Worm (Caenorhabditis elegans) whole organism, mixed stage, embryonic: ENCODE measurements around the gene M02D8.2.

Experiments used
- drap-1 ChIP-seq: fragments of 200-800 bp; sonication (Bioruptor generic); optimal IDR thresholded peaks from 3 replicates; lab custom pipeline; 2018; ENCODE audit warnings: mild to moderate bottlenecking, missing genetic modification characterization, missing compliant biosample characterization
- elt-1 ChIP-seq: sonication (generic microtip); optimal IDR thresholded peaks from 2 replicates; lab custom pipeline; 2017; ENCODE audit warnings: missing genetic modification characterization, mild to moderate bottlenecking, missing compliant biosample characterization, antibody characterized with exemption, moderate library complexity, borderline replicate concordance; ENCODE audit not compliant: insufficient read depth
- hlh-1 ChIP-seq: fragments of 150-350 bp; optimal IDR thresholded peaks from 2 replicates; lab custom pipeline; 2014; ENCODE audit warnings: missing biosample characterization, missing genetic modification reagents, missing genetic modification characterization
- lin-32 ChIP-seq: fragments of 200-800 bp; sonication (Bioruptor generic); optimal IDR thresholded peaks from 2 replicates; lab custom pipeline; 2018; ENCODE audit warnings: mild to moderate bottlenecking, missing genetic modification characterization, missing compliant biosample characterization
- lsy-2 ChIP-seq: fragments of 150-350 bp; optimal IDR thresholded peaks from 2 replicates; lab custom pipeline; 2014; ENCODE audit warnings: missing biosample characterization, missing genetic modification characterization
- nhr-12 ChIP-seq: fragments of 150-350 bp; optimal IDR thresholded peaks from 2 replicates; lab custom pipeline; 2014; ENCODE audit warnings: missing biosample characterization, missing genetic modification characterization
- nhr-28 ChIP-seq: fragments of 150-350 bp; optimal IDR thresholded peaks from 2 replicates; lab custom pipeline; 2014; ENCODE audit warnings: missing biosample characterization, missing genetic modification characterization
- nhr-76 ChIP-seq: sonication (generic microtip); optimal IDR thresholded peaks from 2 replicates; lab custom pipeline; 2017; ENCODE audit warnings: missing biosample characterization, missing genetic modification characterization
- snpc-4 ChIP-seq: fragments of 150-350 bp; optimal IDR thresholded peaks from 2 replicates; lab custom pipeline; 2014; ENCODE audit warnings: missing biosample characterization, missing genetic modification characterization
- sptf-1 ChIP-seq: sonication (generic microtip); optimal IDR thresholded peaks from 2 replicates; lab custom pipeline; 2017; ENCODE audit warnings: mild to moderate bottlenecking, missing genetic modification characterization, moderate library complexity, missing compliant biosample characterization
- ztf-11 ChIP-seq: fragments of 150-350 bp; optimal IDR thresholded peaks from 2 replicates; lab custom pipeline; 2014; ENCODE audit warnings: missing biosample characterization, missing genetic modification characterization

- TF ChIP-seq nhr-12 (tag; lab: Kevin White, UChicago) (no peak), ztf-11 (tag; lab: Kevin White, UChicago) (no peak), nhr-76 (tag; lab: Kevin White, UChicago) (no peak), drap-1 (GFP tag; lab: Kevin White, UChicago) (no peak), lsy-2 (tag; lab: Kevin White, UChicago) (no peak), nhr-28 (tag; lab: Kevin White, UChicago) (no peak), hlh-1 (tag; lab: Kevin White, UChicago) (no peak), elt-1 (tag; lab: Kevin White, UChicago) (no peak), sptf-1 (tag; lab: Kevin White, UChicago) (no peak), snpc-4 (tag; lab: Kevin White, UChicago) (no peak), lin-32 (no peak)
These were observed 11.2 kb downstream of the M02D8.2 start, which contains the start of gene asns-2 for ce11 chrX:8750660-8751059.
